Worm (Caenorhabditis elegans) whole organism, L1 larva: Measurements from ENCODE around the gene fbxb-58.

Source experiments
- C16A3.4 ChIP-seq: fragments of 150-350 bp; optimal IDR thresholded peaks from 2 replicates; lab custom pipeline; 2014; ENCODE audit warnings: missing biosample characterization, missing genetic modification characterization
- C34B4.2 ChIP-seq: sonication (generic microtip); optimal IDR thresholded peaks from 2 replicates; lab custom pipeline; 2017; ENCODE audit warnings: mild to moderate bottlenecking, missing genetic modification characterization, missing compliant biosample characterization
- alr-1 ChIP-seq: fragments of 200-800 bp; sonication (Bioruptor generic); optimal IDR thresholded peaks from 2 replicates; lab custom pipeline; 2018; ENCODE audit warnings: borderline replicate concordance, mild to moderate bottlenecking, missing genetic modification characterization, missing compliant biosample characterization
- aly-2 ChIP-seq: fragments of 150-350 bp; optimal IDR thresholded peaks from 2 replicates; lab custom pipeline; 2014; ENCODE audit warnings: missing biosample characterization, missing genetic modification characterization
- ama-1 ChIP-seq: fragments of 150-350 bp; optimal IDR thresholded peaks from 2 replicates; lab custom pipeline; 2014
- ceh-88 ChIP-seq: fragments of 200-800 bp; sonication (Bioruptor generic); IDR thresholded peaks from 2 replicates; pipeline ENCODE4 v1.3.6; 2022; ENCODE audit warnings: missing genetic modification characterization, missing compliant biosample characterization
- dsc-1 ChIP-seq: sonication (generic microtip); optimal IDR thresholded peaks from 2 replicates; lab custom pipeline; 2016; ENCODE audit warnings: mild to moderate bottlenecking, missing genetic modification characterization, missing compliant biosample characterization
- efl-3 ChIP-seq: fragments of 200-800 bp; sonication (Bioruptor generic); optimal IDR thresholded peaks from 2 replicates; lab custom pipeline; 2018; ENCODE audit warnings: mild to moderate bottlenecking, missing genetic modification characterization, missing compliant biosample characterization
- egl-27 ChIP-seq, 2 experiments: fragments of 150-350 bp in 1 of 2; sonication (generic microtip); optimal IDR thresholded peaks; 3 replicates each; lab custom pipeline; 2017 to 2018; ENCODE audit warnings: missing biosample characterization in 2 of 2, missing genetic modification characterization in 2 of 2, missing genetic modification reagents in 2 of 2
- elt-3 ChIP-seq, 6 experiments: fragments of 150-350 bp in 1 of 6; sonication (generic microtip); optimal IDR thresholded peaks; 2 replicates each; lab custom pipeline; 2017 to 2018; ENCODE audit warnings: missing biosample characterization in 6 of 6, missing genetic modification characterization in 6 of 6, inconsistent platforms in 1 of 6
- ets-5 ChIP-seq: fragments of 200-800 bp; sonication (Bioruptor generic); IDR thresholded peaks from 2 replicates; pipeline ENCODE4 v1.3.6; 2022; ENCODE audit warnings: missing genetic modification characterization, missing compliant biosample characterization
- fkh-10 ChIP-seq: sonication (generic microtip); optimal IDR thresholded peaks from 2 replicates; lab custom pipeline; 2017; ENCODE audit warnings: missing biosample characterization, missing genetic modification reagents, missing genetic modification characterization
- fkh-4 ChIP-seq: sonication (generic microtip); optimal IDR thresholded peaks from 2 replicates; lab custom pipeline; 2016; ENCODE audit warnings: missing compliant biosample characterization, missing genetic modification characterization, borderline replicate concordance
- fkh-8 ChIP-seq: sonication (generic microtip); optimal IDR thresholded peaks from 2 replicates; lab custom pipeline; 2016; ENCODE audit warnings: mild to moderate bottlenecking, missing genetic modification characterization, missing compliant biosample characterization
- grh-1 ChIP-seq: fragments of 200-800 bp; sonication (Bioruptor generic); IDR thresholded peaks from 2 replicates; pipeline ENCODE4 v1.3.6; 2022; ENCODE audit warnings: missing genetic modification reagents, missing genetic modification characterization, missing compliant biosample characterization
- hlh-17 ChIP-seq: fragments of 200-800 bp; sonication (Bioruptor generic); optimal IDR thresholded peaks from 2 replicates; lab custom pipeline; 2018; ENCODE audit warnings: missing genetic modification characterization, mild to moderate bottlenecking, missing compliant biosample characterization, moderate library complexity, borderline replicate concordance
- irx-1 ChIP-seq: sonication (generic microtip); optimal IDR thresholded peaks from 2 replicates; lab custom pipeline; 2016; ENCODE audit warnings: missing genetic modification characterization, missing compliant biosample characterization
- jun-1 ChIP-seq: fragments of 150-350 bp; optimal IDR thresholded peaks from 2 replicates; lab custom pipeline; 2014; ENCODE audit warnings: missing biosample characterization, missing genetic modification reagents, missing genetic modification characterization
- lin-13 ChIP-seq: fragments of 150-350 bp; optimal IDR thresholded peaks from 2 replicates; lab custom pipeline; 2014; ENCODE audit warnings: missing biosample characterization, missing genetic modification reagents, missing genetic modification characterization
- lin-14 ChIP-seq: fragments of 200-800 bp; sonication (Bioruptor generic); optimal IDR thresholded peaks from 2 replicates; lab custom pipeline; 2018; ENCODE audit warnings: mild to moderate bottlenecking, missing genetic modification characterization, moderate library complexity, missing compliant biosample characterization
- lin-15B ChIP-seq: fragments of 150-350 bp; sonication (generic microtip); optimal IDR thresholded peaks from 3 replicates; lab custom pipeline; 2014; ENCODE audit warnings: missing biosample characterization, missing genetic modification characterization
- lin-39 ChIP-seq: fragments of 150-350 bp; optimal IDR thresholded peaks from 2 replicates; lab custom pipeline; 2014; ENCODE audit warnings: missing biosample characterization, missing genetic modification reagents, missing genetic modification characterization
- mab-9 ChIP-seq: fragments of 200-800 bp; sonication (Bioruptor generic); IDR thresholded peaks from 2 replicates; pipeline ENCODE4 v1.3.6; 2022; ENCODE audit warnings: missing genetic modification reagents, missing genetic modification characterization, missing compliant biosample characterization
- mep-1 ChIP-seq: fragments of 150-350 bp; optimal IDR thresholded peaks from 2 replicates; lab custom pipeline; 2014; ENCODE audit warnings: missing biosample characterization, missing genetic modification characterization
- nhr-11 ChIP-seq: fragments of 150-350 bp; optimal IDR thresholded peaks from 2 replicates; lab custom pipeline; 2014; ENCODE audit warnings: missing biosample characterization, missing genetic modification characterization
- nhr-12 ChIP-seq: sonication (generic microtip); optimal IDR thresholded peaks from 2 replicates; lab custom pipeline; 2017; ENCODE audit warnings: missing biosample characterization, missing genetic modification characterization
- nhr-237 ChIP-seq: fragments of 150-350 bp; optimal IDR thresholded peaks from 2 replicates; lab custom pipeline; 2014; ENCODE audit warnings: missing biosample characterization, missing genetic modification characterization
- nhr-47 ChIP-seq: sonication (generic microtip); optimal IDR thresholded peaks from 2 replicates; lab custom pipeline; 2016; ENCODE audit warnings: mild to moderate bottlenecking, missing genetic modification characterization, moderate library complexity, missing compliant biosample characterization
- nhr-71 ChIP-seq: sonication (generic microtip); optimal IDR thresholded peaks from 2 replicates; lab custom pipeline; 2016; ENCODE audit warnings: mild to moderate bottlenecking, missing genetic modification characterization, moderate library complexity, missing compliant biosample characterization
- nhr-85 ChIP-seq: sonication (generic microtip); peaks from one replicate; lab custom pipeline; 2016; ENCODE audit warnings: missing genetic modification characterization, inconsistent platforms, missing compliant biosample characterization
- nhr-90 ChIP-seq: sonication (generic microtip); optimal IDR thresholded peaks from 2 replicates; lab custom pipeline; 2016; ENCODE audit warnings: mild to moderate bottlenecking, missing genetic modification characterization, missing compliant biosample characterization; ENCODE audit not compliant: poor library complexity
- pqm-1 ChIP-seq: sonication (generic microtip); optimal IDR thresholded peaks from 3 replicates; lab custom pipeline; 2017; ENCODE audit warnings: missing biosample characterization, missing genetic modification characterization
- rnt-1 ChIP-seq: sonication (generic microtip); optimal IDR thresholded peaks from 2 replicates; lab custom pipeline; 2016; ENCODE audit warnings: mild to moderate bottlenecking, missing genetic modification characterization, moderate library complexity, missing compliant biosample characterization
- snpc-4 ChIP-seq: fragments of 150-350 bp; optimal IDR thresholded peaks from 2 replicates; lab custom pipeline; 2014; ENCODE audit warnings: missing biosample characterization, missing genetic modification characterization
- snu-23 ChIP-seq: sonication (generic microtip); optimal IDR thresholded peaks from 2 replicates; lab custom pipeline; 2016; ENCODE audit warnings: missing genetic modification characterization, missing compliant biosample characterization
- sptf-1 ChIP-seq: fragments of 150-350 bp; optimal IDR thresholded peaks from 2 replicates; lab custom pipeline; 2014; ENCODE audit warnings: missing biosample characterization, missing genetic modification characterization
- swsn-7 ChIP-seq: sonication (generic microtip); optimal IDR thresholded peaks from 2 replicates; lab custom pipeline; 2016; ENCODE audit warnings: missing genetic modification characterization, missing compliant biosample characterization
- tbx-2 ChIP-seq: sonication (generic microtip); optimal IDR thresholded peaks from 2 replicates; lab custom pipeline; 2016; ENCODE audit warnings: missing genetic modification characterization, missing compliant biosample characterization
- unc-130 ChIP-seq: fragments of 150-350 bp; optimal IDR thresholded peaks from 2 replicates; lab custom pipeline; 2017; ENCODE audit warnings: missing biosample characterization, missing genetic modification characterization, inconsistent platforms
- unc-30 ChIP-seq: sonication (generic microtip); optimal IDR thresholded peaks from 2 replicates; lab custom pipeline; 2017; ENCODE audit warnings: missing biosample characterization, missing genetic modification characterization
- unc-62 ChIP-seq: fragments of 150-350 bp; optimal IDR thresholded peaks from 2 replicates; lab custom pipeline; 2014; ENCODE audit warnings: missing biosample characterization, missing genetic modification reagents, missing genetic modification characterization
- unc-86 ChIP-seq: sonication (generic microtip); optimal IDR thresholded peaks from 2 replicates; lab custom pipeline; 2016; ENCODE audit warnings: missing genetic modification characterization, missing compliant biosample characterization
- vab-15 ChIP-seq: sonication (generic microtip); optimal IDR thresholded peaks from 2 replicates; lab custom pipeline; 2017; ENCODE audit warnings: missing genotype, mild to moderate bottlenecking, missing genetic modification characterization, missing compliant biosample characterization
- xbp-1 ChIP-seq: sonication (generic microtip); optimal IDR thresholded peaks from 2 replicates; lab custom pipeline; 2016; ENCODE audit warnings: missing genetic modification characterization, missing compliant biosample characterization
- zag-1 ChIP-seq: fragments of 150-350 bp; optimal IDR thresholded peaks from 2 replicates; lab custom pipeline; 2014; ENCODE audit warnings: missing biosample characterization, missing genetic modification characterization
- ztf-11 ChIP-seq, 2 experiments: sonication (generic microtip); optimal IDR thresholded peaks; 2 replicates each; lab custom pipeline; 2016 to 2017; ENCODE audit warnings: missing genetic modification characterization in 2 of 2, missing biosample characterization in 1 of 2, missing compliant biosample characterization in 1 of 2

The fbxb-58 gene

ce11 chrX:1630881-1631516 is 3.1 kb downstream of the fbxb-58 start, which contains the start of gene ZK380.2:
Gene ZK380.2 (plus strand): TSS chrX:1631466.
- TF ChIP-seq unc-130 (no peak), fkh-8 (tag; lab: Kevin White, UChicago) (no peak), alr-1 (tag; lab: Kevin White, UChicago) (no peak), sptf-1 (tag; lab: Kevin White, UChicago) (no peak), unc-62 (GFP tag; lab: Kevin White, UChicago) (no peak)

ce11 chrX:1643442-1644096 is 15.6 kb downstream of the fbxb-58 start:
- TF ChIP-seq ets-5 (GFP tag; lab: Robert Waterston, UW) (no peak), grh-1 (no peak), efl-3 (GFP tag; lab: Kevin White, UChicago) (no peak), nhr-90 (no peak)

- TF ChIP-seq unc-30 (tag; lab: Kevin White, UChicago) (no peak), fkh-4 (tag; lab: Kevin White, UChicago) (no peak), C34B4.2 (tag; lab: Kevin White, UChicago) (no peak), ztf-11 (tag; optimal IDR thresholded peaks at IDR 0.05; lab: Kevin White, UChicago) (no peak), vab-15 (no peak), snpc-4 (no peak), aly-2 (tag; lab: Kevin White, UChicago) (no peak), nhr-12 (tag; lab: Kevin White, UChicago) (no peak), C16A3.4 (tag; lab: Kevin White, UChicago) (no peak), snu-23 (GFP tag; lab: Kevin White, UChicago) (no peak), nhr-90 (no peak), nhr-237 (no peak), irx-1 (tag; lab: Kevin White, UChicago) (no peak)
These were observed 23.7 kb downstream of the fbxb-58 start, which contains the start of gene ZK380.4 for ce11 chrX:1651668-1652067. Gene ZK380.4 (minus strand): TSS chrX:1651994.

- no peak for TF ChIP-seq tbx-2 (tag; lab: Kevin White, UChicago)
- TF ChIP-seq nhr-85: no peak
- no peak for TF ChIP-seq sptf-1 (tag; lab: Kevin White, UChicago)
- TF ChIP-seq aly-2 (tag; lab: Kevin White, UChicago): no peak
- no peak for TF ChIP-seq fkh-10 (GFP tag; lab: Kevin White, UChicago)
- TF ChIP-seq lin-13 (GFP tag; lab: Kevin White, UChicago): no peak
- no peak for TF ChIP-seq jun-1 (tag; lab: Kevin White, UChicago)
- TF ChIP-seq unc-86 (tag; lab: Kevin White, UChicago): no peak
- no peak for TF ChIP-seq nhr-11
- TF ChIP-seq rnt-1: no peak
- TF ChIP-seq, all 84 proteins: peak for 0
These were observed 26.2 kb downstream of the fbxb-58 start, which contains the start of gene ZK380.6 for ce11 chrX:1654146-1654545. Gene ZK380.6 (plus strand): TSS chrX:1654446.

ce11 chrX:1655207-1655606 is 27.3 kb downstream of the fbxb-58 start, which contains the start of gene tbx-32:
Gene tbx-32 (plus strand): TSS chrX:1655507.
- TF ChIP-seq dsc-1 (tag; lab: Kevin White, UChicago) (no peak), lin-39 (tag; lab: Kevin White, UChicago) (no peak), swsn-7 (tag; lab: Kevin White, UChicago) (no peak), lin-14 (GFP tag; lab: Kevin White, UChicago) (no peak), nhr-71 (no peak), mab-9 (GFP tag; lab: Robert Waterston, UW) (no peak), unc-30 (tag; lab: Kevin White, UChicago) (no peak), elt-3 (tag; optimal IDR thresholded peaks at IDR 0.05; lab: Kevin White, UChicago) (no peak), vab-15 (no peak), mep-1 (no peak), zag-1 (tag; lab: Kevin White, UChicago) (no peak), pqm-1 (tag; lab: Kevin White, UChicago) (no peak), hlh-17 (GFP tag; lab: Kevin White, UChicago) (no peak), xbp-1 (tag; lab: Kevin White, UChicago) (no peak), ceh-88 (GFP tag; lab: Robert Waterston, UW) (no peak), egl-27 (tag; optimal IDR thresholded peaks at IDR 0.05; lab: Kevin White, UChicago) (no peak), lin-15B (tag; lab: Kevin White, UChicago) (no peak), ama-1 (lab: Kevin White, UChicago) (no peak), nhr-47 (tag; lab: Kevin White, UChicago) (no peak)
